Fruit fly (Drosophila melanogaster): ENCODE data around the gene CG42394.

Gene CG42394

DNA sequence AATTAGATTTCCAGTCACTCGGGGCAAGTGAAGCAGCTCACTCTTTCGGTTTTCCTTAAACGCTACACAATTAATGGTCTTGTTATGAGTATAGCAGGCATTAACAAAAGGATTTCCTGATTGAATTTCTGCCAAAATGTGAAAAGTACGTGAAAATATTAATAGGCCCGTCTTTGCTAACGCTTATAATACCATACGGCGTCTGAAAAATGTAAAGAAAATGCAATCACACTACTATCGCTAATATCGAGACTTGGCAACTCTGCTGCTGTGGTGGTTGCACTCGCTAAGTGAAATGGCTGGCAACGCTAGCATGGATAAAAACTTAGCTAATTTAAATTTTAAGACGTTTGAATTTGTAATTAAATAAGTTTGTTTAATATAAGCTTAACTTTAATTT is 43.7 kb downstream of the CG42394 start, which contains the start of gene CG6621 (continued):
- TF ChIP-seq D (optimal IDR thresholded peaks at IDR 0.05) (no peak), D (GFP tag; optimal IDR thresholded peaks at IDR 0.05) (no peak), Fer2 (tag; optimal IDR thresholded peaks at IDR 0.05) (no peak), CHES-1-like (GFP tag; optimal IDR thresholded peaks at IDR 0.05) (peak; percentile 51), NK7.1 (GFP tag; optimal IDR thresholded peaks at IDR 0.05) (no peak), peb (GFP tag; IDR thresholded peaks at IDR 0.05) (no peak), tx (GFP tag; optimal IDR thresholded peaks at IDR 0.05) (no peak), al (GFP tag; IDR thresholded peaks at IDR 0.05) (no peak), Dp (GFP tag; optimal IDR thresholded peaks at IDR 0.05) (peak; percentile 73), zfh2 (GFP tag; optimal IDR thresholded peaks at IDR 0.05) (peak; percentile 26), CG2875 (GFP tag; optimal IDR thresholded peaks at IDR 0.05) (no peak), ato (GFP tag; IDR thresholded peaks at IDR 0.05; ENCODE audit: partially characterized antibody) (0 out of 2 replicates have a peak, but pooled peaks have one; percentile 24), pzg (GFP tag; optimal IDR thresholded peaks at IDR 0.05) (peak; percentile 98), crol (GFP tag; IDR thresholded peaks at IDR 0.05) (no peak), CG4282 (GFP tag; optimal IDR thresholded peaks at IDR 0.05) (no peak), psq (GFP tag; optimal IDR thresholded peaks at IDR 0.05) (no peak), otp (GFP tag; IDR thresholded peaks at IDR 0.05) (no peak), pfk (GFP tag; optimal IDR thresholded peaks at IDR 0.05) (no peak), CG15011 (GFP tag; optimal IDR thresholded peaks at IDR 0.05) (no peak), Dref (GFP tag; IDR thresholded peaks at IDR 0.05) (peak; percentile 45), CG9932 (GFP tag; IDR thresholded peaks at IDR 0.05) (peak; percentile 48; the same call in 1 of the 2 replicates), CG14050 (GFP tag; IDR thresholded peaks at IDR 0.05) (no peak), Dll (GFP tag; IDR thresholded peaks at IDR 0.05; ENCODE audit: partially characterized antibody) (peak; percentile 47; the same call in 1 of the 4 replicates), BtbVII (GFP tag; optimal IDR thresholded peaks at IDR 0.05) (no peak), sens (GFP tag) (peak; percentile 89), CG4360 (GFP tag; IDR thresholded peaks at IDR 0.05) (no peak), tio (GFP tag; optimal IDR thresholded peaks at IDR 0.05) (no peak), vnd (GFP tag; IDR thresholded peaks at IDR 0.05; ENCODE audit: partially characterized antibody) (peak; percentile 37; the same call in 1 of the 3 replicates), Trl (optimal IDR thresholded peaks at IDR 0.05) (no peak), Trl (GFP tag; optimal IDR thresholded peaks at IDR 0.05) (no peak), CG2120 (GFP tag; optimal IDR thresholded peaks at IDR 0.05) (peak; percentile 61), gt (GFP tag; IDR thresholded peaks at IDR 0.05) (no peak), trem (tag; optimal IDR thresholded peaks at IDR 0.05) (peak; percentile 89), CG33557 (GFP tag; optimal IDR thresholded peaks at IDR 0.05) (no peak), fd64A (GFP tag; optimal IDR thresholded peaks at IDR 0.05) (no peak), CG12769 (tag; optimal IDR thresholded peaks at IDR 0.05) (no peak), Six4 (GFP tag; optimal IDR thresholded peaks at IDR 0.05) (no peak), CG3065 (GFP tag; optimal IDR thresholded peaks at IDR 0.05) (no peak), CG5180 (GFP tag; optimal IDR thresholded peaks at IDR 0.05) (no peak), rib (GFP tag; IDR thresholded peaks at IDR 0.05) (no peak), CG9727 (GFP tag; optimal IDR thresholded peaks at IDR 0.05) (no peak), CG5245 (GFP tag; optimal IDR thresholded peaks at IDR 0.05) (no peak), dmrt11E (tag; optimal IDR thresholded peaks at IDR 0.05) (no peak), ham (GFP tag; IDR thresholded peaks at IDR 0.05) (no peak), CG10565 (GFP tag; optimal IDR thresholded peaks at IDR 0.05) (no peak), CG43689 (GFP tag; IDR thresholded peaks at IDR 0.05) (no peak), cato (GFP tag; optimal IDR thresholded peaks at IDR 0.05; ENCODE audit: borderline replicate concordance) (no peak), CG9817 (tag; optimal IDR thresholded peaks at IDR 0.05) (peak; percentile 31), lilli (GFP tag; optimal IDR thresholded peaks at IDR 0.05) (peak; percentile 3), gcm (GFP tag; optimal IDR thresholded peaks at IDR 0.05) (no peak), vvl (GFP tag; IDR thresholded peaks at IDR 0.05) (peak; percentile 42; the same call in 1 of the 2 replicates), Gug (GFP tag; IDR thresholded peaks at IDR 0.05) (no peak)

Data from whole organism, embryonic.